Worm (Caenorhabditis elegans) whole organism, L4/young adult: ENCODE data around the gene delm-1.
A peak's percentile ranks its signal among the peaks of the same experiment; 100 is the strongest.

Source experiments
- W03F9.2 ChIP-seq: fragments of 150-350 bp; optimal IDR thresholded peaks from 2 replicates; lab custom pipeline; 2014; ENCODE audit warnings: missing biosample characterization, missing genetic modification characterization
- dao-5 ChIP-seq: sonication (generic microtip); optimal IDR thresholded peaks from 2 replicates; lab custom pipeline; 2016; ENCODE audit warnings: missing genotype, missing genetic modification characterization, moderate library complexity, missing compliant biosample characterization
- him-1 ChIP-seq: sonication (generic microtip); optimal IDR thresholded peaks from 2 replicates; lab custom pipeline; 2016; ENCODE audit warnings: missing genotype, missing genetic modification reagents, missing genetic modification characterization, missing compliant biosample characterization

delm-1 gene

DNA sequence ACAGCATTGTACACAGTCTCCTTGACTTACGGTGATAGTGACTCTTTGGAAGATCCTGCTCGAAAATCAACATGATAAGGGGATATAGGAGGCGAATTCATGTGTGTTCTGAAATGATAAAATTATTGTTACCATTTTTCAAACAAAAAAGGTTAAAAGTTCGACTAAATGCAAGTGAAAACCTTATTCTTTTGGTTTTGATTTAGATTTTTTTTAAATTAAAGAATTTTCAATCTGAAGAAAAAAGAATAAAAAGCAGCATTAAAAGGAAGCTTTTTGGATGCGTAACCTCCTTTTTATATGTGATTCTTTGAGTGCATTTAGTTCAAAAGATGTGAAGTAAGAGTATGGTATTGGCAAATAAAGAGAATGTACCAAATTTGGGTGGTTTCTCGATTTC lies at the start of gene delm-1:
Gene delm-1, minus strand, starts transcription at position 101 of the 400 bp plus-strand sequence.
- TF ChIP-seq dao-5 (no peak), W03F9.2 (tag; lab: Kevin White, UChicago) (no peak), him-1 (tag; lab: Kevin White, UChicago) (no peak)

- TF ChIP-seq him-1 (tag; lab: Kevin White, UChicago) (no peak), W03F9.2 (tag; lab: Kevin White, UChicago) (no peak), dao-5 (no peak)
Observed at ce11 chrIV:9184547-9184946, 49.3 kb upstream of the delm-1 start, which contains the start of gene C07C7.1. Gene C07C7.1 (plus strand): TSS chrIV:9184847.

DNA sequence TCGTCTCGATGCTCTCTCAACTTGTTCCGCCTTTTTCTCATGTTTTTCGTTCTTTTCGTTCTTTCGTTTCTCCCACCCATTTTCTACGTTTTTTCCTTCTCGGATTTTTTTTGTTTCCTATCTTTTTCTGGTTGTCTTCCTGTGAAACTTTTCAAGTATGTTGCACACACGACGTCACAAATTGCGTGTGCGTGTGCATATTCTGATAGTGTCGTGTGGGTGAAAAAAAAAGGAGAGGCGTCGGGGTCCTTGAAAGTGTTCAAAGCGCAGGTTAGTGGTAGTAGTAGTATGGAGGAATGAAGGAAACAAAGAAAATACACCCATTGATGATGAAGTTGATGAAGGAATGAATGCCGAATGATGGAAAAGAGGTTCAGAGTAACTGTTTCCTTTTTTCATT lies 34.5 kb upstream of the delm-1 start:
- TF ChIP-seq him-1 (tag; lab: Kevin White, UChicago) (no peak), W03F9.2 (tag; lab: Kevin White, UChicago) (no peak), dao-5 (no peak)

- TF ChIP-seq W03F9.2 (tag; lab: Kevin White, UChicago) (no peak), dao-5 (no peak), him-1 (tag; lab: Kevin White, UChicago) (no peak)
Observed at ce11 chrIV:9165681-9166080, 30.4 kb upstream of the delm-1 start, which contains the start of gene C07C7.3. Gene C07C7.3 (plus strand): TSS chrIV:9166051.

ce11 chrIV:9165027-9165426 lies 29.8 kb upstream of the delm-1 start, which contains the start of gene pcp-2:
Gene pcp-2 (minus strand): TSS chrIV:9165127.
- TF ChIP-seq dao-5 (no peak), W03F9.2 (tag; lab: Kevin White, UChicago) (no peak), him-1 (tag; lab: Kevin White, UChicago) (no peak)

- TF ChIP-seq dao-5 (no peak), him-1 (tag; lab: Kevin White, UChicago) (no peak), W03F9.2 (tag; lab: Kevin White, UChicago) (no peak)
Observed at ce11 chrIV:9159863-9160262, 24.6 kb upstream of the delm-1 start.

DNA sequence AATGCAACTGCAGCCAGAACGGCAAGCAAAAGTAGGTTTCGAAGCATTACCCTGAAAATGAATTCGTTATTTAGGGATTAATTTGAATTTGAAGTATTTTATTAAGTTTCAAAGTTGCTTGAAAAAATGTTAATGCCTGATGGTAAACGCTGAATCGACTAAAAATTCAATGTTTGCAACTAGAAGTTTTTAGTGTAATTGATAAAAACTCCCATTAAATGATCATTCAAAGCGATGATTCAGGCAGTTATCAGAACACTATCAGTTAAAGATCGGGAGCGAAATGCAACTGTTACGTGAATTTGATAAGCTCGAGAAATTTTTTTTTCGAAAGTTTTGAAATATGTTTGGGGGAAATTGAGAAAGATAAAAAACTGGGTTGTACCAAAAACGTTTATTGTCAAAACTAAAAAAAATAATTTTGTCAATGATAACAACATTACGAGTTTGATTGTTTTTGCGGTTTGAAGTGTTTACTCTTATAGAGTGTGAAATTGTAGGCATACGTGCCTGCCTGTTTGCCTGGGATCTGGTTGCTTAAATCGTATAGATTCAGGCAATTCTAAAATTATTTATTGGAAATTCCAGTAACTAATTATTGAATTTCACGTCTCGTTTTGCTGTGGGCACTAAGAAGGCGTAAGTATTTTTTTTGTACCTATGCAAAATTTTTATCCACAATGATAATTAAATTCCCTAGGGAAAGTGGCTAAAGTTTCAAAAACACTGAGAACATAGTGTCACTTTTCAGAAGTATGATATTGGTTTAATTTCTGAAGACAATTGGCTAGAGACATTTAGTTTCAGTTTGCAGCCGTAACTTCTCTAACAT lies 23.9 kb upstream of the delm-1 start, which contains the start of gene pcp-3:
Gene pcp-3, minus strand, starts transcription at position 51 of the 832 bp plus-strand sequence.
- TF ChIP-seq dao-5 (no peak), him-1 (tag; lab: Kevin White, UChicago) (no peak), W03F9.2 (tag; lab: Kevin White, UChicago) (no peak)

DNA sequence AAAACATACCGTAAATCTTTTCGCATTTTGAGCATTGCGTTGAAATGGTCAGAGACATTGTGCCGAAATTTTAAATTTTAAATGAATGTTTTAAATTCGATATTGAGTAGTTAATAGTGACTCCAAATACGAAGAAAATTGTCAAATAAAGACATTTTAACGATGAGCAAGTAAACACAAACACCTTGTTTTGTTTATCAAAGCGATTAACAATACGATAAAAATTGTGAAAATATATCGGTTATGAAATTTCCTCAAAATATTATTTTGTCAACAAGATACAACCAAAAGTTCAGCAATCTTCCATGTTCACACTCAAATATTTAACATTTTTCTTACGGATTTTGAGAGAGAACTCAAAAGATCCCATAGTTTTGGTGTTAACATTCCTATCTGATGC lies 19.0 kb upstream of the delm-1 start, which contains the start of gene F23B2.10:
Gene F23B2.10, minus strand, starts transcription at position 101 of the 400 bp plus-strand sequence.
- no peak for TF ChIP-seq him-1 (tag; lab: Kevin White, UChicago)
- no peak for TF ChIP-seq dao-5
- no peak for TF ChIP-seq W03F9.2 (tag; lab: Kevin White, UChicago)

DNA sequence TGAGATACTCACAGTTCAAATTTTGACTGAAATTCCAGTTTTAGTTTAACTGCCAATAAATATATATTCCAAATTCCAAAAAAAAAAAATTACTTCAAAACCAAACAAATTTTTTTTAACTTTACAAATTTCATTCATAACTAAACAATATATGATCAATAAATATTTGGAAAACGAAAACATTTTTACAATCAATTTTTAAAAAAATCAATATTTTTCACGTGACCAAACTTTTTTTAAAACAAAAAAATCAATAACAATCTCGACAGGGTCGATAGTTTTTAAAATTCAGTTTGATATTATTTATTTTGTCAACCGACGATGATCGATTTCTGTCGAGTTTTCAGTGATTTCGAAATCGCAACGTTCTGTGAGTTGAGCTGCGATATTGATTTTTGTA lies 14.9 kb upstream of the delm-1 start, which contains the start of gene F23B2.7:
Gene F23B2.7, plus strand, starts transcription at position 301 of the 400 bp plus-strand sequence.
- TF ChIP-seq W03F9.2 (tag; lab: Kevin White, UChicago) (no peak), dao-5 (no peak), him-1 (tag; lab: Kevin White, UChicago) (no peak)

DNA sequence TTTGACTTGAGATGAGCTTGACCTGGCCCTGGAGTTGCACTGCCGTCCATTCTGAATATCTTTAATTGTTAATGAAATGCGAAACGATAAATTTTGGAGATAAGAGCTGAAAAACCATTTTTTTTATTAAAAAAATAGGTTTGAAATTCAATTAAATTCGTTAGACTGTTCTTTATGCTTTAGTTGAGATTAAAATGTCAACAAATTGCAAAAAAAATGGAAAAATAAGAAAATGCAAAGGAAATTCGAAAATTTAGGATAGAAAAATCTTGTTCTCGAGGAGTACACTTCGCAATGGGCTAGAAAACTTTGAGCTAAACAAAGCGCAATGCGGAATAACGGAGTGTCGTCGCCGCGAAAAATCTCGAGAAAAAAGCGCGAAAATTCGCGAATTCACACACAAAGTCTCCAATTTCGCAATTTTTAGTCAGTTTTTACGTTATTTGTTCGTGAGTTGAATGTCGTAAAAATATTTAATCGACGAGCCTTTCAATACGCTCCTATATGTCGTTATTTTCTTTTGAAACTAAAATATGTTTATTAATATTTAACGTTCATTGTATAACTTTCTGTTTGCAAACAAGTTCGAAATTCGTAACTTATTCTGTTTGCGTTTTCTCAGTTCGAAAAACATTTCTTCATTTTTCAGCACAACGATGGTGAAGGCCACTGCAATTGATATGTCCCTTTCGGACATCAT lies 11.7 kb upstream of the delm-1 start, which contains the start of the genes rpb-12 and aly-2:
Gene rpb-12, minus strand, starts transcription at position 51 of the 700 bp plus-strand sequence.
Gene aly-2, plus strand, starts transcription at position 650 of the 700 bp plus-strand sequence.
- TF ChIP-seq W03F9.2 (tag; lab: Kevin White, UChicago) (peak; percentile 43), dao-5 (no peak)

ce11 chrIV:9146111-9146510 lies 10.8 kb upstream of the delm-1 start, which contains the start of gene daf-10:
Gene daf-10 (minus strand): TSS chrIV:9146211.
- TF ChIP-seq him-1 (tag; lab: Kevin White, UChicago), result no peak
- TF ChIP-seq dao-5, result no peak
- no peak for TF ChIP-seq W03F9.2 (tag; lab: Kevin White, UChicago)

DNA sequence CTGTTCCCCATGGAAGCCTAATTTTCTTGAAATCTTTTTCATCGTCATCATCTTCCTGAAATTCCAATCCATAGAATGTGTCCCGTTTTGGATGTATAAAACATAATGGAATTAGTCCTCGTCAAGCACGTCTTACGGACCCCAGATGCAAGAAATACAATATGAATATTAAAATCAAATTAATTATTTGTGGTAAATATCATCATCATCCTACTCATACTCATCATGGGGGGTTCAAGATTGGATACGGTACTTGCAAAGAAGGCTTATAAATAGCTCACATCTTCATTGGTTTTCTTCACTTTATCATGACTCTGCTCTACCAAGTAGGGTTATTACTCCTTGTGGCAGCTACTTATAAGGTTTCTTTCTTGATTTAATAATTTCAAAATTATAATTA lies 9.1 kb upstream of the delm-1 start, which contains the start of gene flp-1:
Gene flp-1, plus strand, starts transcription at position 301 of the 400 bp plus-strand sequence.
- no peak for TF ChIP-seq dao-5
- TF ChIP-seq him-1 (tag; lab: Kevin White, UChicago), result no peak
- no peak for TF ChIP-seq W03F9.2 (tag; lab: Kevin White, UChicago)

DNA sequence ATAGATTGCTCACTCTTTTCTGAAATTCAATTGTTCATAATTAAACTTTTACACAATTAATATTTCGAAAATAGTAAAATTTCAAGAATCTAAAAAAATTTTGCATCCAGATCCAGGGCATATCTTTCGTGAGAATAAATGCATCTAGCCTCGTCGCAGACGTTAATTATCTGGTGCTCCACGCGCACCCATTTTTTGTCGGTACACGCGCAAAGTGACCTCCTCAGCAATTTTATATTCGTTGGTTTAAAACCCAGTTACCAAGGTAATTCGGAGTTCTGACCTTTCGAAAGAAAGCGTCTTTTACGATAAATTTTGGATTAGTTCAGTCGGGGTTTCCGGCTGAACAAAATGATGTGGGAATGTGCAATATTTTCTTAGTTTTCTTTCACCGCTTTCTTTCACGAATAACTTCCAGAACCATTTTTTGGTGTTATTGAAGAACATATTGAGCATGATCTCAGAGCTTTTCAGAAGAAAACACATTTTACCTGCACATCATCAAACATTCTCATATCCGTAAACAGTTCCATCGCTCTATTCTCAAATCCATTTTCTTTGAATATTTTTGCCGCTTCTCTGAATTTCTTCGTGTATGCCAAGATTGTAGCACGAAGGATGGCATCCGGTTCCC lies 5.0 kb upstream of the delm-1 start:
- TF ChIP-seq dao-5 (no peak), him-1 (tag; lab: Kevin White, UChicago) (no peak), W03F9.2 (tag; lab: Kevin White, UChicago) (no peak)
